Worm (Caenorhabditis elegans) whole organism, young adult: ENCODE measurements around the gene F12F6.7.

Experiments
- ama-1 ChIP-seq, 3 experiments: fragments of 150-350 bp in 1 of 3; sonication (generic microtip) in 2 of 3; optimal IDR thresholded peaks; 2 replicates each; lab custom pipeline; 2014 to 2018; ENCODE audit warnings: missing biosample characterization in 2 of 3, missing genetic modification characterization in 2 of 3, missing genetic modification reagents in 2 of 3
- die-1 ChIP-seq: sonication (generic microtip); optimal IDR thresholded peaks from 2 replicates; lab custom pipeline; 2016; ENCODE audit warnings: missing genotype, mild to moderate bottlenecking, missing genetic modification characterization, missing compliant biosample characterization
- ekl-4 ChIP-seq: fragments of 200-800 bp; sonication (Bioruptor generic); IDR thresholded peaks from 2 replicates; pipeline ENCODE4 v1.3.6; 2022; ENCODE audit warnings: missing genetic modification reagents, missing genetic modification characterization, missing compliant biosample characterization
- him-1 ChIP-seq: sonication (generic microtip); optimal IDR thresholded peaks from 2 replicates; lab custom pipeline; 2016; ENCODE audit warnings: missing genotype, missing genetic modification reagents, missing genetic modification characterization, missing compliant biosample characterization
- hmg-1.2 ChIP-seq: fragments of 200-800 bp; sonication (Bioruptor generic); IDR thresholded peaks from 2 replicates; pipeline ENCODE4 v1.3.6; 2022; ENCODE audit warnings: missing genetic modification reagents, missing genetic modification characterization, missing compliant biosample characterization
- let-607 ChIP-seq, 2 experiments: fragments of 200-800 bp in 1 of 2; sonication (Bioruptor generic) in 1 of 2; sonication (generic microtip) in 1 of 2; optimal IDR thresholded peaks; 2 replicates each; lab custom pipeline; 2016 to 2018; ENCODE audit warnings: mild to moderate bottlenecking in 2 of 2, missing compliant biosample characterization in 2 of 2, missing genetic modification characterization in 2 of 2, moderate library complexity in 2 of 2, missing genotype in 1 of 2
- lin-26 ChIP-seq: fragments of 200-800 bp; sonication (Bioruptor generic); IDR thresholded peaks from 2 replicates; pipeline ENCODE4 v1.3.6; 2022; ENCODE audit warnings: missing genetic modification reagents, missing genetic modification characterization, missing compliant biosample characterization
- mxl-1 ChIP-seq: sonication (generic microtip); optimal IDR thresholded peaks from 2 replicates; lab custom pipeline; 2016; ENCODE audit warnings: missing genetic modification characterization, missing compliant biosample characterization
- nfyb-1 ChIP-seq: fragments of 200-800 bp; sonication (Bioruptor generic); IDR thresholded peaks from 2 replicates; pipeline ENCODE4 v1.3.6; 2022; ENCODE audit warnings: missing genetic modification reagents, missing genetic modification characterization, missing compliant biosample characterization
- sea-2 ChIP-seq: fragments of 200-800 bp; sonication (Bioruptor generic); IDR thresholded peaks from 2 replicates; pipeline ENCODE4 v1.3.6; 2022; ENCODE audit warnings: missing genetic modification characterization, missing compliant biosample characterization

ce11 chrIV:11568249-11568940 lies 6.8 kb upstream of the F12F6.7 start:
- TF ChIP-seq him-1 (tag; lab: Kevin White, UChicago): no peak
- TF ChIP-seq nfyb-1 (GFP tag; lab: Robert Waterston, UW): no peak
- no peak for TF ChIP-seq die-1 (tag; lab: Kevin White, UChicago)
- no peak for TF ChIP-seq sea-2 (GFP tag; lab: Robert Waterston, UW)
- TF ChIP-seq ekl-4 (GFP tag; lab: Robert Waterston, UW): no peak
- no peak for TF ChIP-seq lin-26
- TF ChIP-seq let-607 (tag; optimal IDR thresholded peaks at IDR 0.05; lab: Kevin White, UChicago): no peak
- TF ChIP-seq hmg-1.2 (GFP tag; lab: Robert Waterston, UW): no peak
- TF ChIP-seq ama-1 (optimal IDR thresholded peaks at IDR 0.05; lab: Kevin White, UChicago): no peak
- TF ChIP-seq ama-1 (GFP tag; optimal IDR thresholded peaks at IDR 0.05; lab: Kevin White, UChicago): no peak
- no peak for TF ChIP-seq mxl-1
